Worm (Caenorhabditis elegans): ENCODE data around the gene grsp-1.
A peak's percentile ranks its signal among the peaks of the same experiment; 100 is the strongest.

Gene grsp-1

DNA sequence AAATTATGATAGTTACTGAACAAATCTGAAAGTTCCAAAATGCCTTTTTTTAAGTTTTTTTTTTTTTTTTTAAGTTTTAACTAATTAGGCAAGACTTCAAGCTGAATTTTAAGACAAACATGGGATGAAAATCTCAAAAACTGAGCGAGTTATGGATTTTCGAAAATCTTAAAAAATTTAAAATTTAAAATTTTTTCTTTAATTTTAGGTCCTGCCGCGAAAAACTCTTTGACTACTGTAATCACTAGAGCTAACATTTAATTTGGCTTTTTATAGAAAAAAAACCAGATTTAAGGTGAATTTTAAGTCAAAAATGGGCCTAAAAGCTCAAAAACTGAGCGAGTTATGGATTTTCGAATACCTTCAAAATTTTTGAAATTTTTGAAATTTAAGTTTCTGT, at the start of gene grsp-1:
grsp-1 (plus strand) TSS at position 301 of the 400 bp plus-strand sequence.
- TF ChIP-seq ZK185.1 (tag; optimal IDR thresholded peaks at IDR 0.05; ENCODE audit: poor library complexity, severe bottlenecking), result no peak
- TF ChIP-seq akir-1 (GFP tag; optimal IDR thresholded peaks at IDR 0.05), result no peak
- no peak for TF ChIP-seq F57C9.4 (tag; optimal IDR thresholded peaks at IDR 0.05)
- TF ChIP-seq F37B4.10 (GFP tag; IDR thresholded peaks at IDR 0.05), result no peak
- no peak for TF ChIP-seq ztf-18 (tag; optimal IDR thresholded peaks at IDR 0.05)
- no peak for TF ChIP-seq cebp-1 (GFP tag; IDR thresholded peaks at IDR 0.05)
- no peak for TF ChIP-seq cebp-1 (tag; optimal IDR thresholded peaks at IDR 0.05)
- no peak for TF ChIP-seq chd-7 (tag; optimal IDR thresholded peaks at IDR 0.05)
- no peak for TF ChIP-seq ceh-100 (GFP tag; IDR thresholded peaks at IDR 0.05)
- TF ChIP-seq nhr-120 (GFP tag; IDR thresholded peaks at IDR 0.05), result no peak
- TF ChIP-seq fkh-3 (tag; optimal IDR thresholded peaks at IDR 0.05), result no peak
- TF ChIP-seq tbp1 (GFP tag; optimal IDR thresholded peaks at IDR 0.05), result no peak
- no peak for TF ChIP-seq egl-18 (GFP tag; IDR thresholded peaks at IDR 0.05)
- TF ChIP-seq egl-44 (GFP tag; IDR thresholded peaks at IDR 0.05), result no peak
- TF ChIP-seq hmg-20 (GFP tag; IDR thresholded peaks at IDR 0.05), result no peak
- no peak for TF ChIP-seq ztf-3 (GFP tag; optimal IDR thresholded peaks at IDR 0.05)

ce11 chrV:19565082-19565481, 44.2 kb upstream of the grsp-1 start, which contains the start of gene kcnl-1:
Gene kcnl-1 (plus strand): TSS chrV:19565382.
- TF ChIP-seq chd-7 (tag; optimal IDR thresholded peaks at IDR 0.05), result no peak
- TF ChIP-seq lin-35 (GFP tag; optimal IDR thresholded peaks at IDR 0.05), result no peak
- no peak for TF ChIP-seq ceh-27 (GFP tag; optimal IDR thresholded peaks at IDR 0.05)
- TF ChIP-seq ztf-26 (tag; optimal IDR thresholded peaks at IDR 0.05), result no peak
- no peak for TF ChIP-seq tlf-1 (GFP tag; optimal IDR thresholded peaks at IDR 0.05)
- TF ChIP-seq Y67H2A.10 (GFP tag; conservative IDR thresholded peaks at IDR 0.05), result no peak
- TF ChIP-seq unc-62 (GFP tag; optimal IDR thresholded peaks at IDR 0.05), result no peak
- TF ChIP-seq ama-1 (optimal IDR thresholded peaks at IDR 0.05), result no peak
- no peak for TF ChIP-seq ama-1 (GFP tag; optimal IDR thresholded peaks at IDR 0.05)
- TF ChIP-seq D2030.7 (GFP tag; IDR thresholded peaks at IDR 0.05), result no peak
- no peak for TF ChIP-seq madf-8 (GFP tag; conservative IDR thresholded peaks at IDR 0.05)
- TF ChIP-seq ekl-4 (GFP tag; IDR thresholded peaks at IDR 0.05), result no peak
- no peak for TF ChIP-seq hlh-26 (GFP tag; conservative IDR thresholded peaks at IDR 0.05)
- no peak for TF ChIP-seq hrde-1 (tag; optimal IDR thresholded peaks at IDR 0.05; ENCODE audit: borderline replicate concordance)
- no peak for TF ChIP-seq pbrm-1 (GFP tag; IDR thresholded peaks at IDR 0.05)
- TF ChIP-seq C06A6.2 (GFP tag; conservative IDR thresholded peaks at IDR 0.05), result no peak

- TF ChIP-seq rpc-1 (optimal IDR thresholded peaks at IDR 0.05), result peak; percentile 33
- TF ChIP-seq rpc-1 (tag; optimal IDR thresholded peaks at IDR 0.05), result peak; percentile 69
- TF ChIP-seq tbp1 (GFP tag; optimal IDR thresholded peaks at IDR 0.05), result peak; percentile 78
- TF ChIP-seq B0261.1 (tag; optimal IDR thresholded peaks at IDR 0.05), result peak; percentile 14
- TF ChIP-seq lin-26 (GFP tag; IDR thresholded peaks at IDR 0.05), result no peak
Observed at ce11 chrV:19570102-19570501, 39.2 kb upstream of the grsp-1 start.

- no peak for TF ChIP-seq D2030.7 (GFP tag; IDR thresholded peaks at IDR 0.05)
- peak; percentile 6 for TF ChIP-seq rpc-1 (optimal IDR thresholded peaks at IDR 0.05)
- TF ChIP-seq rpc-1 (tag; optimal IDR thresholded peaks at IDR 0.05), result peak; percentile 54
- peak; percentile 77 for TF ChIP-seq tbp1 (GFP tag; optimal IDR thresholded peaks at IDR 0.05)
Observed at ce11 chrV:19579509-19579908, 29.8 kb upstream of the grsp-1 start.
